Fruit fly (Drosophila melanogaster) whole organism: Measurements from ENCODE around the gene CG7071.

Experiments
- CG8478 ChIP-seq: fragments of >200 bp; optimal IDR thresholded peaks from 2 replicates; lab custom pipeline; 2018; ENCODE audit warnings: inconsistent platforms
- Dll ChIP-seq: fragments of >200 bp; optimal IDR thresholded peaks from 2 replicates; lab custom pipeline; 2017
- EcR ChIP-seq, 2 experiments: fragments of >200 bp; optimal IDR thresholded peaks; 2 replicates each; lab custom pipeline; 2017; ENCODE audit warnings: missing biosample characterization in 2 of 2, missing genetic modification characterization in 2 of 2, missing genetic modification reagents in 2 of 2
- psq ChIP-seq: fragments of >200 bp; optimal IDR thresholded peaks from 2 replicates; lab custom pipeline; 2017

DNA sequence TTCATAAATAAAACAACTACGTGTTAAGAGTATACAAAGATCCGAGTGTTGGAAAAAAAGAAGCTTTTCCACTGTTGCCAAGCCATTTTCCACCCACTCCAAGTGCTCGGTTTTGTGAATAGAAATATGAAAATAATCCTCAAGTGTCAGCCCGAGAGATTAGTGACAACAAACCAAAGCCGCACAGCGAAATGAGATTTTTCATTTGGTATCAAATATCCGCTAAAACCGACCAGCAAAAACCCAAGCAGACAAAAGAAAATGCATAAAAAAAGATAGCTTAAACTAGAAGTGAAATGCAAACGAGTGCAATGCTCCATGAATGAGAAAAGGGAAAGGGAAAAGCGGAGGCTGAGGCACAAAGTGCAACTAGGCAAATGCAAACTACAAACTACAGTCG is 11.0 kb upstream of the CG7071 start, which contains the start of gene rdhB:
- TF ChIP-seq psq (lab: Kevin White, UChicago) (no peak), Dll (no peak), EcR (GFP tag; optimal IDR thresholded peaks at IDR 0.05; lab: Kevin White, UChicago) (peak in 1 of 2 experiments; percentile 29), CG8478 (lab: Kevin White, UChicago) (no peak)
